Worm (Caenorhabditis elegans) whole organism, young adult: ENCODE data around the gene alg-2.

Experiments used
- B0019.2 ChIP-seq: fragments of 200-800 bp; sonication (Bioruptor generic); conservative IDR thresholded peaks from 2 replicates; pipeline ENCODE4 v1.3.6; 2022; ENCODE audit warnings: missing genetic modification reagents, missing genetic modification characterization, missing compliant biosample characterization
- F23B12.7 ChIP-seq: sonication (generic microtip); optimal IDR thresholded peaks from 2 replicates; lab custom pipeline; 2017; ENCODE audit warnings: missing genetic modification characterization, mild to moderate bottlenecking, missing compliant biosample characterization, antibody characterized with exemption, moderate library complexity; ENCODE audit not compliant: insufficient read depth
- F33H1.4 ChIP-seq: fragments of 200-800 bp; sonication (Bioruptor generic); IDR thresholded peaks from 2 replicates; pipeline ENCODE4 v1.3.6; 2022; ENCODE audit warnings: missing genetic modification reagents, missing genetic modification characterization, missing compliant biosample characterization
- F52B5.7 ChIP-seq: sonication (generic microtip); optimal IDR thresholded peaks from 2 replicates; lab custom pipeline; 2016; ENCODE audit warnings: mild to moderate bottlenecking, missing genetic modification characterization, missing compliant biosample characterization
- F55B11.4 ChIP-seq: sonication (generic microtip); optimal IDR thresholded peaks from 2 replicates; lab custom pipeline; 2016; ENCODE audit warnings: missing compliant biosample characterization, missing genetic modification characterization, borderline replicate concordance; ENCODE audit not compliant: insufficient read depth
- F57C9.4 ChIP-seq: sonication (generic microtip); optimal IDR thresholded peaks from 2 replicates; lab custom pipeline; 2017; ENCODE audit warnings: mild to moderate bottlenecking, missing genetic modification characterization, missing compliant biosample characterization
- K12H6.12 ChIP-seq: fragments of 200-800 bp; sonication (Bioruptor generic); optimal IDR thresholded peaks from 2 replicates; lab custom pipeline; 2018; ENCODE audit warnings: mild to moderate bottlenecking, missing genetic modification characterization, missing compliant biosample characterization
- Y53F4B.3 ChIP-seq: fragments of 200-800 bp; sonication (Bioruptor generic); IDR thresholded peaks from 2 replicates; pipeline ENCODE4 v1.3.6; 2022; ENCODE audit warnings: missing genetic modification reagents, missing genetic modification characterization, missing compliant biosample characterization
- ZK185.1 ChIP-seq: sonication (generic microtip); optimal IDR thresholded peaks from 2 replicates; lab custom pipeline; 2016; ENCODE audit warnings: mild to moderate bottlenecking, missing genetic modification characterization, missing compliant biosample characterization; ENCODE audit not compliant: poor library complexity, severe bottlenecking
- aptf-2 ChIP-seq: fragments of 200-800 bp; sonication (Bioruptor generic); conservative IDR thresholded peaks from 2 replicates; pipeline ENCODE4 v1.3.6; 2022; ENCODE audit warnings: missing genetic modification reagents, missing genetic modification characterization, missing compliant biosample characterization
- atf-7 ChIP-seq: sonication (generic microtip); optimal IDR thresholded peaks from 2 replicates; lab custom pipeline; 2017; ENCODE audit warnings: mild to moderate bottlenecking, missing genetic modification characterization, missing compliant biosample characterization
- attf-6 ChIP-seq: fragments of 200-800 bp; sonication (Bioruptor generic); IDR thresholded peaks from 2 replicates; pipeline ENCODE4 v1.3.6; 2022; ENCODE audit warnings: missing genetic modification reagents, missing genetic modification characterization, missing compliant biosample characterization
- cebp-1 ChIP-seq, 2 experiments: fragments of 200-800 bp in 1 of 2; sonication (Bioruptor generic) in 1 of 2; sonication (generic microtip) in 1 of 2; IDR thresholded peaks in 1 of 2; optimal IDR thresholded peaks in 1 of 2; 2 replicates each; pipeline versions ENCODE4 v1.3.6 to Lab custom; 2017 to 2022; ENCODE audit warnings: missing compliant biosample characterization in 2 of 2, missing genetic modification characterization in 2 of 2, mild to moderate bottlenecking in 1 of 2, missing genetic modification reagents in 1 of 2, moderate library complexity in 1 of 2
- ceh-79 ChIP-seq: sonication (generic microtip); optimal IDR thresholded peaks from 2 replicates; lab custom pipeline; 2017; ENCODE audit warnings: mild to moderate bottlenecking, missing genetic modification characterization, missing compliant biosample characterization
- ceh-91 ChIP-seq: fragments of 200-800 bp; sonication (Bioruptor generic); IDR thresholded peaks from 2 replicates; pipeline ENCODE4 v1.3.6; 2022; ENCODE audit warnings: missing genetic modification reagents, missing genetic modification characterization, missing compliant biosample characterization
- die-1 ChIP-seq: sonication (generic microtip); optimal IDR thresholded peaks from 2 replicates; lab custom pipeline; 2016; ENCODE audit warnings: missing genotype, mild to moderate bottlenecking, missing genetic modification characterization, missing compliant biosample characterization
- egl-18 ChIP-seq: fragments of 200-800 bp; sonication (Bioruptor generic); IDR thresholded peaks from 2 replicates; pipeline ENCODE4 v1.3.6; 2022; ENCODE audit warnings: missing genetic modification reagents, missing genetic modification characterization, missing compliant biosample characterization
- gei-17 ChIP-seq: fragments of 200-800 bp; sonication (Bioruptor generic); optimal IDR thresholded peaks from 2 replicates; lab custom pipeline; 2018; ENCODE audit warnings: mild to moderate bottlenecking, missing genetic modification characterization, missing compliant biosample characterization
- him-1 ChIP-seq: sonication (generic microtip); optimal IDR thresholded peaks from 2 replicates; lab custom pipeline; 2016; ENCODE audit warnings: missing genotype, missing genetic modification reagents, missing genetic modification characterization, missing compliant biosample characterization
- hlh-26 ChIP-seq: fragments of 200-800 bp; sonication (Bioruptor generic); conservative IDR thresholded peaks from 2 replicates; pipeline ENCODE4 v1.3.6; 2022; ENCODE audit warnings: missing genetic modification reagents, missing genetic modification characterization, missing compliant biosample characterization
- hmg-1.2 ChIP-seq: fragments of 200-800 bp; sonication (Bioruptor generic); IDR thresholded peaks from 2 replicates; pipeline ENCODE4 v1.3.6; 2022; ENCODE audit warnings: missing genetic modification reagents, missing genetic modification characterization, missing compliant biosample characterization
- hrde-1 ChIP-seq: sonication (generic microtip); optimal IDR thresholded peaks from 2 replicates; lab custom pipeline; 2016; ENCODE audit warnings: missing genetic modification characterization, mild to moderate bottlenecking, missing compliant biosample characterization, moderate library complexity, missing genotype, missing genetic modification reagents, borderline replicate concordance
- lag-1 ChIP-seq: fragments of 200-800 bp; sonication (Bioruptor generic); IDR thresholded peaks from 2 replicates; pipeline ENCODE4 v1.3.6; 2022; ENCODE audit warnings: missing genetic modification reagents, missing genetic modification characterization, missing compliant biosample characterization
- lin-40 ChIP-seq: sonication (generic microtip); optimal IDR thresholded peaks from 2 replicates; lab custom pipeline; 2016; ENCODE audit warnings: missing genetic modification characterization, mild to moderate bottlenecking, missing compliant biosample characterization, missing genotype, missing genetic modification reagents
- lsy-27 ChIP-seq: sonication (generic microtip); optimal IDR thresholded peaks from 2 replicates; lab custom pipeline; 2017; ENCODE audit warnings: missing genetic modification characterization, mild to moderate bottlenecking, missing compliant biosample characterization, antibody characterized with exemption, missing genotype, borderline replicate concordance; ENCODE audit not compliant: insufficient read depth
- mcd-1 ChIP-seq: fragments of 200-800 bp; sonication (Bioruptor generic); IDR thresholded peaks from 2 replicates; pipeline ENCODE4 v1.3.6; 2022; ENCODE audit warnings: missing genetic modification reagents, missing genetic modification characterization, missing compliant biosample characterization
- mel-28 ChIP-seq: sonication (generic microtip); optimal IDR thresholded peaks from 2 replicates; lab custom pipeline; 2016; ENCODE audit warnings: borderline replicate concordance, mild to moderate bottlenecking, missing genetic modification characterization, missing compliant biosample characterization
- mes-4 ChIP-seq: sonication (generic microtip); optimal IDR thresholded peaks from 2 replicates; lab custom pipeline; 2016; ENCODE audit warnings: missing genotype, missing genetic modification characterization, missing compliant biosample characterization
- mxl-1 ChIP-seq: sonication (generic microtip); optimal IDR thresholded peaks from 2 replicates; lab custom pipeline; 2016; ENCODE audit warnings: missing genetic modification characterization, missing compliant biosample characterization
- nhr-179 ChIP-seq: sonication (generic microtip); optimal IDR thresholded peaks from 2 replicates; lab custom pipeline; 2016; ENCODE audit warnings: mild to moderate bottlenecking, missing genetic modification characterization, missing compliant biosample characterization
- nhr-80 ChIP-seq: sonication (generic microtip); optimal IDR thresholded peaks from 2 replicates; lab custom pipeline; 2016; ENCODE audit warnings: missing genetic modification characterization, missing compliant biosample characterization
- sdz-38 ChIP-seq: sonication (generic microtip); optimal IDR thresholded peaks from 2 replicates; lab custom pipeline; 2016; ENCODE audit warnings: missing genotype, missing genetic modification characterization, missing compliant biosample characterization
- sea-2 ChIP-seq: fragments of 200-800 bp; sonication (Bioruptor generic); IDR thresholded peaks from 2 replicates; pipeline ENCODE4 v1.3.6; 2022; ENCODE audit warnings: missing genetic modification characterization, missing compliant biosample characterization
- snpc-3.4 ChIP-seq: sonication (generic microtip); optimal IDR thresholded peaks from 2 replicates; lab custom pipeline; 2017; ENCODE audit warnings: missing genetic modification characterization, mild to moderate bottlenecking, missing compliant biosample characterization, antibody characterized with exemption, moderate library complexity, missing genotype, missing genetic modification reagents
- tbp1 ChIP-seq: fragments of 200-800 bp; sonication (Bioruptor generic); optimal IDR thresholded peaks from 2 replicates; lab custom pipeline; 2018; ENCODE audit warnings: mild to moderate bottlenecking, missing genetic modification characterization, missing compliant biosample characterization
- unc-130 ChIP-seq: sonication (generic microtip); optimal IDR thresholded peaks from 2 replicates; lab custom pipeline; 2016; ENCODE audit warnings: missing genetic modification reagents, missing genetic modification characterization, missing compliant biosample characterization
- ztf-25 ChIP-seq: fragments of 200-800 bp; sonication (Bioruptor generic); IDR thresholded peaks from 2 replicates; pipeline ENCODE4 v1.3.6; 2022; ENCODE audit warnings: missing genetic modification reagents, missing genetic modification characterization, missing compliant biosample characterization
- ztf-6 ChIP-seq: fragments of 200-800 bp; sonication (Bioruptor generic); IDR thresholded peaks from 2 replicates; pipeline ENCODE4 v1.3.6; 2022; ENCODE audit warnings: missing genetic modification reagents, missing genetic modification characterization, missing compliant biosample characterization

The alg-2 gene

DNA sequence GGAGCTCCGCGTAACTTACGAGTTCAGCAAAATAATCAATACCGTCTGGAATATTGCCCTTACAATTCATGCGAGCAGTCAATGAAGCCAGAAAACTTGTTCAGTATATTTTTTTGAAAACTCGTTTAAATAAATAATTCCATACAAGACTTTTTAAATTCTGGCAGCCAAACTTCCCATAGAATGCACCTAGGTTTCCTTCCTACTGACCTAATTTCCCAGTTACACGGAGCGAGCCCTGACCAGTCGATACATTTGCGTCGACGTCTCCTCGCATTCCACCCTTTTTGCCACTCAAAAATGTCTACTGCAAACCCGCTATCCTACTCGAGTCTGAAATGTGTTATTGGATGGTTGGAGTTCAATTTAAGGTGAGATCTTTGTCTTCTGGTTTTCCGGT lies 44.3 kb downstream of the alg-2 start, which contains the start of gene fbxc-30:
Gene fbxc-30, plus strand, starts transcription at position 301 of the 400 bp plus-strand sequence.
- TF ChIP-seq sdz-38 (tag; lab: Kevin White, UChicago) (no peak), ztf-6 (GFP tag; lab: Robert Waterston, UW) (no peak), mcd-1 (GFP tag; lab: Robert Waterston, UW) (no peak), unc-130 (no peak), tbp1 (GFP tag; lab: Kevin White, UChicago) (no peak), B0019.2 (GFP tag; lab: Robert Waterston, UW) (no peak), F23B12.7 (tag; lab: Kevin White, UChicago) (no peak), mxl-1 (tag; lab: Kevin White, UChicago) (no peak), nhr-179 (tag; lab: Kevin White, UChicago) (no peak), snpc-3.4 (tag; lab: Kevin White, UChicago) (no peak), ceh-79 (tag; lab: Kevin White, UChicago) (no peak), egl-18 (GFP tag; lab: Robert Waterston, UW) (no peak)

DNA sequence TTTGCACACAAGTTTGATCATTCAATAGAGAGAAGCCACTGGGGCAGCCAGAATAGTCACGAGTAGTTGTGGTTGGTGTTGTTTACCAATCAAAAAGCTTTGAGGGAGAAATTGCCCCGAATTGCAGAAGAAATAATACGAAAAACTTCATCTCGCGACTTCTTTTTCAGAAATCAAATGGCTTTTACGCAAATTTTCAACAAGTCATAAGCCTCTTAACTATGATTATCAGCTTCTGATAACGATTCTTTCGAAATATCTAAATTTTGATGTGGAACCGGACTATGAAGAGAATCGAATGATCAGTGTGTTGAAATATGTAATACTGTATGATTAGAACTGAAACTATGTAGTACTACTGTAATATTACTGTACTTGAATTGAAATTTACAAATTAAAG lies 47.3 kb downstream of the alg-2 start:
- TF ChIP-seq lin-40 (tag; lab: Kevin White, UChicago) = no peak
- no peak for TF ChIP-seq ZK185.1
- TF ChIP-seq hmg-1.2 (GFP tag; lab: Robert Waterston, UW) = no peak
- TF ChIP-seq Y53F4B.3 (GFP tag; lab: Robert Waterston, UW) = no peak

ce11 chrII:922778-923177 lies 49.8 kb downstream of the alg-2 start:
- TF ChIP-seq F52B5.7 (tag; lab: Kevin White, UChicago) = no peak
- TF ChIP-seq him-1 (tag; lab: Kevin White, UChicago) = no peak
- TF ChIP-seq nhr-80 (tag; lab: Kevin White, UChicago) = peak; percentile 44
- TF ChIP-seq ceh-91 (GFP tag; lab: Robert Waterston, UW) = no peak
- TF ChIP-seq F57C9.4 (tag; lab: Kevin White, UChicago) = no peak
- TF ChIP-seq die-1 (tag; lab: Kevin White, UChicago) = no peak
- TF ChIP-seq gei-17 (GFP tag; lab: Kevin White, UChicago) = no peak

- TF ChIP-seq F33H1.4 (GFP tag; lab: Robert Waterston, UW) (no peak), lag-1 (GFP tag; lab: Robert Waterston, UW) (no peak), ztf-25 (no peak), K12H6.12 (no peak), hlh-26 (GFP tag; lab: Robert Waterston, UW) (no peak), mel-28 (tag; lab: Kevin White, UChicago) (no peak), hrde-1 (tag; lab: Kevin White, UChicago) (no peak), aptf-2 (GFP tag; lab: Robert Waterston, UW) (no peak), ZK185.1 (no peak), atf-7 (tag; lab: Kevin White, UChicago) (no peak), unc-130 (no peak), nhr-80 (tag; lab: Kevin White, UChicago) (no peak), mes-4 (tag; lab: Kevin White, UChicago) (no peak), attf-6 (GFP tag; lab: Robert Waterston, UW) (no peak), ceh-91 (GFP tag; lab: Robert Waterston, UW) (no peak), cebp-1 (GFP tag; IDR thresholded peaks at IDR 0.05; lab: Robert Waterston, UW) (no peak), cebp-1 (tag; optimal IDR thresholded peaks at IDR 0.05; lab: Kevin White, UChicago) (no peak), F55B11.4 (no peak), sea-2 (no peak), mcd-1 (GFP tag; lab: Robert Waterston, UW) (no peak), lsy-27 (tag; lab: Kevin White, UChicago) (no peak)
- TF ChIP-seq, all 124 proteins: peak for 0
Observed at ce11 chrII:923521-923920, 50.5 kb downstream of the alg-2 start, which contains the start of gene fbxc-28. fbxc-28 (plus strand) TSS chrII:923821.
